Fruit fly (Drosophila melanogaster): ENCODE results near the gene CG7101.

- TF ChIP-seq h (optimal IDR thresholded peaks at IDR 0.05) (no peak), Myc (optimal IDR thresholded peaks at IDR 0.05) (no peak), psq (optimal IDR thresholded peaks at IDR 0.05) (no peak), insv (optimal IDR thresholded peaks at IDR 0.05) (no peak)
These were observed 16.0 kb upstream of the CG7101 start for dm6 chrX:18814373-18814772.

All from Kc167 (cell line).